Worm (Caenorhabditis elegans) whole organism, young adult: ENCODE measurements around the gene epic-3.

Experiments
- B0019.2 ChIP-seq: fragments of 200-800 bp; sonication (Bioruptor generic); conservative IDR thresholded peaks from 2 replicates; pipeline ENCODE4 v1.3.6; 2022; ENCODE audit warnings: missing genetic modification reagents, missing genetic modification characterization, missing compliant biosample characterization
- B0035.1 ChIP-seq: sonication (generic microtip); optimal IDR thresholded peaks from 2 replicates; lab custom pipeline; 2016; ENCODE audit warnings: missing genetic modification characterization, mild to moderate bottlenecking, missing compliant biosample characterization, missing genotype, missing genetic modification reagents
- B0336.3 ChIP-seq: fragments of 200-800 bp; sonication (Bioruptor generic); IDR thresholded peaks from 2 replicates; pipeline ENCODE4 v1.3.6; 2022; ENCODE audit warnings: missing genetic modification characterization, missing compliant biosample characterization
- C06A6.2 ChIP-seq: fragments of 200-800 bp; sonication (Bioruptor generic); conservative IDR thresholded peaks from 2 replicates; pipeline ENCODE4 v1.3.6; 2022; ENCODE audit warnings: missing genetic modification characterization, missing compliant biosample characterization
- D2030.7 ChIP-seq: fragments of 200-800 bp; sonication (Bioruptor generic); IDR thresholded peaks from 2 replicates; pipeline ENCODE4 v1.3.6; 2022; ENCODE audit warnings: missing genetic modification reagents, missing genetic modification characterization, missing compliant biosample characterization
- F33H1.4 ChIP-seq: fragments of 200-800 bp; sonication (Bioruptor generic); IDR thresholded peaks from 2 replicates; pipeline ENCODE4 v1.3.6; 2022; ENCODE audit warnings: missing genetic modification reagents, missing genetic modification characterization, missing compliant biosample characterization
- F39B2.1 ChIP-seq: fragments of 200-800 bp; sonication (Bioruptor generic); IDR thresholded peaks from 2 replicates; pipeline ENCODE4 v1.3.6; 2022; ENCODE audit warnings: missing genetic modification reagents, missing genetic modification characterization, missing compliant biosample characterization
- F55B11.4 ChIP-seq: sonication (generic microtip); optimal IDR thresholded peaks from 2 replicates; lab custom pipeline; 2016; ENCODE audit warnings: missing compliant biosample characterization, missing genetic modification characterization, borderline replicate concordance; ENCODE audit not compliant: insufficient read depth
- K11D2.4 ChIP-seq: fragments of 200-800 bp; sonication (Bioruptor generic); IDR thresholded peaks from 2 replicates; pipeline ENCODE4 v1.3.6; 2022; ENCODE audit warnings: missing genetic modification reagents, missing genetic modification characterization, missing compliant biosample characterization
- K12H6.12 ChIP-seq: fragments of 200-800 bp; sonication (Bioruptor generic); optimal IDR thresholded peaks from 2 replicates; lab custom pipeline; 2018; ENCODE audit warnings: mild to moderate bottlenecking, missing genetic modification characterization, missing compliant biosample characterization
- T26A5.8 ChIP-seq: sonication (generic microtip); optimal IDR thresholded peaks from 2 replicates; lab custom pipeline; 2016; ENCODE audit warnings: missing genetic modification characterization, missing compliant biosample characterization
- Y53F4B.3 ChIP-seq: fragments of 200-800 bp; sonication (Bioruptor generic); IDR thresholded peaks from 2 replicates; pipeline ENCODE4 v1.3.6; 2022; ENCODE audit warnings: missing genetic modification reagents, missing genetic modification characterization, missing compliant biosample characterization
- Y56A3A.18 ChIP-seq: fragments of 200-800 bp; sonication (Bioruptor generic); IDR thresholded peaks from 2 replicates; pipeline ENCODE4 v1.3.6; 2022; ENCODE audit warnings: missing genetic modification reagents, missing genetic modification characterization, missing compliant biosample characterization
- akir-1 ChIP-seq: fragments of 200-800 bp; sonication (Bioruptor generic); optimal IDR thresholded peaks from 2 replicates; lab custom pipeline; 2018; ENCODE audit warnings: mild to moderate bottlenecking, missing genetic modification characterization, moderate library complexity, missing compliant biosample characterization
- attf-3 ChIP-seq: fragments of 200-800 bp; sonication (Bioruptor generic); conservative IDR thresholded peaks from 2 replicates; pipeline ENCODE4 v1.3.6; 2022; ENCODE audit warnings: missing genetic modification reagents, missing genetic modification characterization, missing compliant biosample characterization
- bed-1 ChIP-seq: fragments of 200-800 bp; sonication (Bioruptor generic); IDR thresholded peaks from 2 replicates; pipeline ENCODE4 v1.3.6; 2022; ENCODE audit warnings: missing genetic modification reagents, missing genetic modification characterization, missing compliant biosample characterization
- ceh-40 ChIP-seq: fragments of 200-800 bp; sonication (Bioruptor generic); IDR thresholded peaks from 2 replicates; pipeline ENCODE4 v1.3.6; 2022; ENCODE audit warnings: missing genetic modification characterization, missing compliant biosample characterization
- ceh-91 ChIP-seq: fragments of 200-800 bp; sonication (Bioruptor generic); IDR thresholded peaks from 2 replicates; pipeline ENCODE4 v1.3.6; 2022; ENCODE audit warnings: missing genetic modification reagents, missing genetic modification characterization, missing compliant biosample characterization
- egrh-3 ChIP-seq: fragments of 200-800 bp; sonication (Bioruptor generic); IDR thresholded peaks from 2 replicates; pipeline ENCODE4 v1.3.6; 2022; ENCODE audit warnings: missing genetic modification reagents, missing genetic modification characterization, missing compliant biosample characterization
- ets-4 ChIP-seq: fragments of 200-800 bp; sonication (Bioruptor generic); optimal IDR thresholded peaks from 2 replicates; lab custom pipeline; 2018; ENCODE audit warnings: mild to moderate bottlenecking, missing genetic modification characterization, missing compliant biosample characterization
- fkh-3 ChIP-seq: sonication (generic microtip); optimal IDR thresholded peaks from 2 replicates; lab custom pipeline; 2016; ENCODE audit warnings: mild to moderate bottlenecking, missing genetic modification characterization, missing compliant biosample characterization
- him-1 ChIP-seq: sonication (generic microtip); optimal IDR thresholded peaks from 2 replicates; lab custom pipeline; 2016; ENCODE audit warnings: missing genotype, missing genetic modification reagents, missing genetic modification characterization, missing compliant biosample characterization
- hlh-26 ChIP-seq: fragments of 200-800 bp; sonication (Bioruptor generic); conservative IDR thresholded peaks from 2 replicates; pipeline ENCODE4 v1.3.6; 2022; ENCODE audit warnings: missing genetic modification reagents, missing genetic modification characterization, missing compliant biosample characterization
- hmg-20 ChIP-seq: fragments of 200-800 bp; sonication (Bioruptor generic); IDR thresholded peaks from 2 replicates; pipeline ENCODE4 v1.3.6; 2022; ENCODE audit warnings: missing genetic modification reagents, missing genetic modification characterization, missing compliant biosample characterization
- hrde-1 ChIP-seq: sonication (generic microtip); optimal IDR thresholded peaks from 2 replicates; lab custom pipeline; 2016; ENCODE audit warnings: missing genetic modification characterization, mild to moderate bottlenecking, missing compliant biosample characterization, moderate library complexity, missing genotype, missing genetic modification reagents, borderline replicate concordance
- hsf-1 ChIP-seq: fragments of 200-800 bp; sonication (Bioruptor generic); IDR thresholded peaks from 2 replicates; pipeline ENCODE4 v1.3.6; 2022; ENCODE audit warnings: missing genetic modification reagents, missing genetic modification characterization, missing compliant biosample characterization
- let-607 ChIP-seq, 2 experiments: fragments of 200-800 bp in 1 of 2; sonication (Bioruptor generic) in 1 of 2; sonication (generic microtip) in 1 of 2; optimal IDR thresholded peaks; 2 replicates each; lab custom pipeline; 2016 to 2018; ENCODE audit warnings: mild to moderate bottlenecking in 2 of 2, missing compliant biosample characterization in 2 of 2, missing genetic modification characterization in 2 of 2, moderate library complexity in 2 of 2, missing genotype in 1 of 2
- lin-35 ChIP-seq, 3 experiments: fragments of 150-350 bp in 2 of 3; sonication (generic microtip) in 1 of 3; optimal IDR thresholded peaks; 2 replicates each; lab custom pipeline; 2014 to 2018; ENCODE audit warnings: missing biosample characterization in 3 of 3, missing genetic modification characterization in 3 of 3, missing genetic modification reagents in 3 of 3
- lin-40 ChIP-seq: sonication (generic microtip); optimal IDR thresholded peaks from 2 replicates; lab custom pipeline; 2016; ENCODE audit warnings: missing genetic modification characterization, mild to moderate bottlenecking, missing compliant biosample characterization, missing genotype, missing genetic modification reagents
- lin-54 ChIP-seq: fragments of 200-800 bp; sonication (Bioruptor generic); optimal IDR thresholded peaks from 2 replicates; lab custom pipeline; 2018; ENCODE audit warnings: mild to moderate bottlenecking, missing genetic modification characterization, missing compliant biosample characterization
- madf-3 ChIP-seq: fragments of 200-800 bp; sonication (Bioruptor generic); IDR thresholded peaks from 2 replicates; pipeline ENCODE4 v1.3.6; 2022; ENCODE audit warnings: missing genetic modification reagents, missing genetic modification characterization, missing compliant biosample characterization
- madf-8 ChIP-seq: fragments of 200-800 bp; sonication (Bioruptor generic); conservative IDR thresholded peaks from 2 replicates; pipeline ENCODE4 v1.3.6; 2022; ENCODE audit warnings: missing genetic modification reagents, missing genetic modification characterization, missing compliant biosample characterization
- mxl-1 ChIP-seq: sonication (generic microtip); optimal IDR thresholded peaks from 2 replicates; lab custom pipeline; 2016; ENCODE audit warnings: missing genetic modification characterization, missing compliant biosample characterization
- nfya-2 ChIP-seq: fragments of 200-800 bp; sonication (Bioruptor generic); IDR thresholded peaks from 2 replicates; pipeline ENCODE4 v1.3.6; 2022; ENCODE audit warnings: missing genetic modification reagents, missing genetic modification characterization, missing compliant biosample characterization
- nfyb-1 ChIP-seq: fragments of 200-800 bp; sonication (Bioruptor generic); IDR thresholded peaks from 2 replicates; pipeline ENCODE4 v1.3.6; 2022; ENCODE audit warnings: missing genetic modification reagents, missing genetic modification characterization, missing compliant biosample characterization
- nhr-120 ChIP-seq: fragments of 200-800 bp; sonication (Bioruptor generic); IDR thresholded peaks from 2 replicates; pipeline ENCODE4 v1.3.6; 2022; ENCODE audit warnings: missing genetic modification characterization, missing compliant biosample characterization
- pbrm-1 ChIP-seq: fragments of 200-800 bp; sonication (Bioruptor generic); IDR thresholded peaks from 2 replicates; pipeline ENCODE4 v1.3.6; 2022; ENCODE audit warnings: missing genetic modification reagents, missing genetic modification characterization, missing compliant biosample characterization
- sdz-38 ChIP-seq: sonication (generic microtip); optimal IDR thresholded peaks from 2 replicates; lab custom pipeline; 2016; ENCODE audit warnings: missing genotype, missing genetic modification characterization, missing compliant biosample characterization
- snpc-1.3 ChIP-seq: sonication (generic microtip); optimal IDR thresholded peaks from 2 replicates; lab custom pipeline; 2017; ENCODE audit warnings: missing genetic modification characterization, mild to moderate bottlenecking, missing compliant biosample characterization, antibody characterized with exemption, moderate library complexity, missing genotype, missing genetic modification reagents; ENCODE audit not compliant: insufficient read depth
- tbp1 ChIP-seq: fragments of 200-800 bp; sonication (Bioruptor generic); optimal IDR thresholded peaks from 2 replicates; lab custom pipeline; 2018; ENCODE audit warnings: mild to moderate bottlenecking, missing genetic modification characterization, missing compliant biosample characterization
- tbx-9 ChIP-seq: sonication (generic microtip); optimal IDR thresholded peaks from 2 replicates; lab custom pipeline; 2016; ENCODE audit warnings: borderline replicate concordance, missing genetic modification characterization, inconsistent platforms, missing compliant biosample characterization
- zfh-2 ChIP-seq: fragments of 200-800 bp; sonication (Bioruptor generic); conservative IDR thresholded peaks from 2 replicates; pipeline ENCODE4 v1.3.6; 2022; ENCODE audit warnings: missing genetic modification reagents, missing genetic modification characterization, missing compliant biosample characterization
- zim-3 ChIP-seq: sonication (generic microtip); optimal IDR thresholded peaks from 2 replicates; lab custom pipeline; 2017; ENCODE audit warnings: mild to moderate bottlenecking, missing genetic modification characterization, moderate library complexity, missing compliant biosample characterization
- ztf-26 ChIP-seq: sonication (generic microtip); optimal IDR thresholded peaks from 2 replicates; lab custom pipeline; 2017; ENCODE audit warnings: missing genetic modification characterization, missing compliant biosample characterization
- ztf-28 ChIP-seq: fragments of 200-800 bp; sonication (Bioruptor generic); IDR thresholded peaks from 2 replicates; pipeline ENCODE4 v1.3.6; 2022; ENCODE audit warnings: missing genetic modification reagents, missing genetic modification characterization, missing compliant biosample characterization

Gene epic-3

DNA sequence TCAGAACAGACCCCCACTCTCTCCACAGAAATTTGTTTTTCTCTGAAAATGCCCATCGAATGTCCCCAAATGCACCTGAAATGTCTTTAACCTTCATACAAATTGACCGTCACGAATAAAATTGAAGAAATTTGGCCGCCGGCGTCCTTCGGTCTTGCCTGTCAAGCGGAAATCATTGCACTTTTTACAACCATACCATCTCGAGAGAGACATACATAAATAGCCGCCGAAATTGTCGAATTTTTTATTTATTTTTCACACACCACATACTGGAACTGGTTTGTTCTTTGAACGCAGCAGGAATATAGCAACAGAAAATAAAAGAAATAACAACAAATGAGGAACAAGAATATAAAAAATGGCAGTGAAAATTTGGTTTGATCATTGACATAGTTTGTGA lies 8.5 kb downstream of the epic-3 start:
- TF ChIP-seq mxl-1 (no peak), Y56A3A.18 (GFP tag; lab: Robert Waterston, UW) (no peak), lin-40 (tag; lab: Kevin White, UChicago) (peak; percentile 29), madf-8 (no peak), K11D2.4 (no peak), nfya-2 (GFP tag; lab: Robert Waterston, UW) (no peak)

DNA sequence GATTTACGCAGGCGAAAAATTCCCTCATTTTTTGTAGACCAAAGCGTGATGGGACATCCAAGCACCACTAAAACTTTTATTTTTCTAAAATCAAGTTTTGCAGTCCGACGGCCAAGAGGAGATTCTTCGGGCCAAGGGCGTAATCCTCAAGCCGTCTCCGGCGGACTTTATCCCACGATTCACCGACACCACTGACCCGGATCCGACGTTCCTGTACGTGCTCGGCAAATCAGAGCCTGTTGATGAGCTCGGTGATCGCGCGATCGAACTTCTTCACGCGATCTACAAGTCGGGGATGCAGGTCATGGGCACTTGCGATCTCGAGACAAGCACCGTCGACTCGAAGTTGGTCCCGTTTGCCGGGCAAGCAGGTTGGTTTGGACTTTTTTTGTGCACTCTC lies 10.6 kb downstream of the epic-3 start:
- TF ChIP-seq C06A6.2 (no peak), Y53F4B.3 (GFP tag; lab: Robert Waterston, UW) (no peak), ceh-40 (GFP tag; lab: Robert Waterston, UW) (no peak), ztf-26 (no peak), zfh-2 (peak; percentile 75)
- TF ChIP-seq, all 124 proteins: peak for 1

DNA sequence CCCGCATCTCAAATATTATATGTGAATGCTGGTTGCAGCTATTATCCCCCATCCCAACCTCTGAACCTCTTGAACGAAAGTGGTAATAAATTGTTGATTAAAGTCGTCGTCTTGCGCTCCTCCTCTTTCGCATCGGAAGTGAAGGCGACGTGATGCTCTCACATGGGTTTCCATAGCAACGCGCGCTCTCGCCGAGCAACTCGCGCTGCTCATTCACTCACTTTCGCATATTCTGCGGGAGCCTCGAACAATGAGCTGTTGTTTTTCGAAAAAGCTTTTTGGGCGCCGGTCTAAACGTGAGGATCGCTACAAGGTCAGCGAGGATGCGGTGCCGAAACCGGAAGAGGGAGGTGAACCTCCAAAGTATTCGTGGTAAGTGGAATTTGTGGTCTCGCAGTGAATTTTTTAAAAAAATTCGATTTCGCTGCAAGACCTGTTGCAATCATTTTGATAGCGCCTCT lies 13.1 kb downstream of the epic-3 start, which contains the start of gene rpi-2:
rpi-2 (plus strand) TSS at position 234 of the 461 bp plus-strand sequence.
- TF ChIP-seq tbp1 (GFP tag; lab: Kevin White, UChicago): peak; percentile 70
- peak; percentile 92 for TF ChIP-seq zim-3
- TF ChIP-seq nhr-120: 0 out of 2 replicates have a peak, but pooled peaks have one; percentile 75
- TF ChIP-seq tbx-9: peak; percentile 44
- TF ChIP-seq madf-8: peak; percentile 51
- peak; percentile 90 for TF ChIP-seq nfyb-1 (GFP tag; lab: Robert Waterston, UW)
- TF ChIP-seq hlh-26 (GFP tag; lab: Robert Waterston, UW): 0 out of 2 replicates have a peak, but pooled peaks have one; percentile 70
- TF ChIP-seq attf-3: peak; percentile 54; the same call in 1 of the 2 replicates
- peak; percentile 81 for TF ChIP-seq fkh-3 (tag; lab: Kevin White, UChicago)
- peak; percentile 34 for TF ChIP-seq ets-4
- TF ChIP-seq T26A5.8 (tag; lab: Kevin White, UChicago): peak; percentile 88
- TF ChIP-seq F39B2.1 (GFP tag; lab: Robert Waterston, UW): peak; percentile 92
- TF ChIP-seq bed-1 (GFP tag; lab: Robert Waterston, UW): peak; percentile 85; the same call in 1 of the 2 replicates
- peak; percentile 93 for TF ChIP-seq madf-3
- peak; percentile 86 for TF ChIP-seq lin-54 (GFP tag; lab: Kevin White, UChicago)
- TF ChIP-seq ztf-28: peak; percentile 57; the same call in 1 of the 2 replicates
- peak; percentile 60 for TF ChIP-seq D2030.7 (GFP tag; lab: Robert Waterston, UW)
- TF ChIP-seq akir-1: no peak
- TF ChIP-seq hmg-20 (GFP tag; lab: Robert Waterston, UW): peak; percentile 78
- TF ChIP-seq F33H1.4: peak; percentile 62
- no peak for TF ChIP-seq snpc-1.3
- TF ChIP-seq zfh-2: peak; percentile 16; the same call in 1 of the 2 replicates
- peak; percentile 80 for TF ChIP-seq B0035.1
- peak; percentile 83 for TF ChIP-seq pbrm-1 (GFP tag; lab: Robert Waterston, UW)
- peak; percentile 97 for TF ChIP-seq B0336.3
- no peak for TF ChIP-seq B0019.2 (GFP tag; lab: Robert Waterston, UW)
- TF ChIP-seq lin-35 (GFP tag; optimal IDR thresholded peaks at IDR 0.05; lab: Kevin White, UChicago): peak in 2 of 3 experiments; percentile 21 to 53
- TF ChIP-seq K12H6.12: peak; percentile 42
- peak; percentile 86 for TF ChIP-seq hsf-1 (GFP tag; lab: Robert Waterston, UW)
- TF ChIP-seq F55B11.4: no peak
- no peak for TF ChIP-seq let-607 (tag; optimal IDR thresholded peaks at IDR 0.05; lab: Kevin White, UChicago)
- TF ChIP-seq ceh-91 (GFP tag; lab: Robert Waterston, UW): peak; percentile 45; the same call in 1 of the 2 replicates
- no peak for TF ChIP-seq egrh-3 (GFP tag; lab: Robert Waterston, UW)
- TF ChIP-seq him-1 (tag; lab: Kevin White, UChicago): peak; percentile 69
- TF ChIP-seq hrde-1 (tag; lab: Kevin White, UChicago): peak; percentile 95
- no peak for TF ChIP-seq sdz-38 (tag; lab: Kevin White, UChicago)
